Fruit fly (Drosophila melanogaster): ENCODE measurements around the gene CG4972.

The CG4972 gene

DNA sequence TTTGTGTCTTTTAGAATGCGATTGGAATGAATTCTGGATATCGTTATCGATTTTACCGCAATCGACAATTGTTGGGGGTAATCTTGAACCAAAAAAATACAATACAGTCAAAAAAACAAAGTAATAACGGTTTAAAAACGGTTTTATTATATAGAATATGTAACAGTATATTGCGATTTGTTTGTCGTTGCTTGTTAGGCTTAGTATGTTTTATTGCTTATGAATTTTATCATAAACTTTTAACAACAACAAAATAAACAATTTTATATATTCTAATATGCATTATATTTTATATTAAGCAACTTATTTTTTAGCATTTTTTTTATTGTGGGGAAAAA, 14.8 kb upstream of the CG4972 start, which contains the start of gene CYLD (continued):
- peak; percentile 62 for TF ChIP-seq CG8632 (GFP tag; optimal IDR thresholded peaks at IDR 0.05)
- TF ChIP-seq pdm3 (GFP tag; optimal IDR thresholded peaks at IDR 0.05), result no peak
- peak; percentile 86 for TF ChIP-seq Eip78C (GFP tag)
- TF ChIP-seq esn (GFP tag; optimal IDR thresholded peaks at IDR 0.05), result peak; percentile 75
- TF ChIP-seq achi (GFP tag; optimal IDR thresholded peaks at IDR 0.05), result peak; percentile 75
- TF ChIP-seq net (GFP tag; optimal IDR thresholded peaks at IDR 0.05), result no peak
- TF ChIP-seq Ets96B (tag; optimal IDR thresholded peaks at IDR 0.05), result peak; percentile 67
- peak; percentile 36 for TF ChIP-seq CG11762 (GFP tag; optimal IDR thresholded peaks at IDR 0.05; ENCODE audit: insufficient read depth)
- no peak for TF ChIP-seq fkh (GFP tag; optimal IDR thresholded peaks at IDR 0.05)
- no peak for TF ChIP-seq fd59A (GFP tag; optimal IDR thresholded peaks at IDR 0.05)
- peak; percentile 71; the same call in 2 of the 3 replicates for TF ChIP-seq CG8119 (GFP tag; IDR thresholded peaks at IDR 0.05)
- peak; percentile 74 for TF ChIP-seq OdsH (GFP tag; optimal IDR thresholded peaks at IDR 0.05)
- no peak for TF ChIP-seq Gug (GFP tag; IDR thresholded peaks at IDR 0.05)

DNA sequence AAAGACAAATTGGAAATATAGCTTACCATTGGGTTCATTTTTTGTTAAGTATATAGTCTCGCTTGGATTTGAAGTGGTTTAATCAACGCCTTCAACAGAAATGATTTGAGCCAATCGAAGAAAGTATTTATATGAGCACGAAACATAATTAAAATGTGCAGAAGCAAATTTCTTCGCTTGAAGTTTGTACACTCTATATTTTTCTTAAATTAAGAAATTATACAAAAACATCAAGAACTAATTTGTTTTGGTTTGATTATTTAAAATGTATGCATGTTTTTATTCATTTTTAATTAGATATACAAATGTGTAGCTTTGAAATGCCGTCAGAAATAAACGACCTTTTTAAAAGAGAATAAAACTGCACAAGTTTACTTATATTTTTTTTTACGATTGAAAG, 12.7 kb upstream of the CG4972 start, which contains the start of gene CG13138:
Gene CG13138 (minus strand): TSS at position 101 of the 400 bp plus-strand sequence.
- TF ChIP-seq CG4318 (GFP tag; optimal IDR thresholded peaks at IDR 0.05) (no peak), Eip78C (GFP tag) (peak; percentile 42)

DNA sequence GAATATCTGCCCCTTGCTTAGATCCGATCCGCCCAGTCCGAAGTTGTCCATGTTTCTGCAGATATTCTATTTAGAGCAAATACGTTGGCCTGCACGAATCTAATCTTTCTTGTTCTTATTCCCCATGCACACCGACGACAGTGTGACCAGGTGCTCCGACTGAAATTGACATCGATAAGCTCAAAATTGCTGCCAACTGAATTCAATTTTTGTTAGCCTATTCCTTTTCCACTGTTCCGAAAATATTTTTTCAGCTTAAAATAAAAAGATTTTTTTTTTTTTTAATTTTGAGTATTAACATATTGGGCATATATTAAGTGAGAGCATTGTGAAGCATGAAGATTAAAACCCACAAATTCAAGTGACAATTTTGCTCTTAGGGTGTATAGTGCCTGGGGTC, 10.8 kb upstream of the CG4972 start, which contains the start of gene nmd:
Gene nmd (minus strand): TSS at position 162 of the 400 bp plus-strand sequence.
- peak; percentile 2 for TF ChIP-seq CG31627 (GFP tag; optimal IDR thresholded peaks at IDR 0.05)
- TF ChIP-seq Sox14 (GFP tag; optimal IDR thresholded peaks at IDR 0.05), result peak; percentile 34
- TF ChIP-seq CG11902 (GFP tag; optimal IDR thresholded peaks at IDR 0.05), result no peak
- peak; percentile 45 for TF ChIP-seq Eip78C (GFP tag)
- TF ChIP-seq esn (GFP tag; optimal IDR thresholded peaks at IDR 0.05), result peak; percentile 30
- TF ChIP-seq vri (GFP tag; optimal IDR thresholded peaks at IDR 0.05), result no peak

DNA sequence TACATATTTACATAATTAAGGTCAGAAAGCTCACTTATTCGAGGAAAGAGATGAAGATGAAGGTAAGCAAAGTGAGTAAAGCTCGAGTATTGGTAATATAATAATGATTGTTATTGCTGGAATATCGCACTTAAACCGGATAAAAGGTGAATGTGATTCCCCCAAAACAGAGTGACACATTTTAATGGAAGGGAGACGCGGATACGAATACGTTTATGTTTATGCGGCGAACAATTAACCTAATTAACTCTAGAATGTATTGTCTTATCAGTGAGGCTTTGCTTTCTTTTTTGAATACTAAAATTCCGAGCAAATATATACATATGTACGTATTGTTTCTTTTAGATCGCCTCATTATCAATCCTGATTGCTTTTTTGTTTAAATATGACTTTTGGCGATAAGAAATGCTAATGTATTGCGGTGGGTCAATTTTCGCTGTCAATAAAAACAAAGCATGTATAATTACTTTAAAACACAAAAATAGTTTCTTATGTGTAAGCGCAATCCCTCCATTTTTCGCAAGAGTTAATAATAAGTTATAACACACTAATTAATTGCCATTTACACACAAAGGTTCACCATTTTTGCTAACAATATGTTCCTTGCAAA, 8.9 kb upstream of the CG4972 start:
- peak; percentile 39 for TF ChIP-seq Eip78C (GFP tag)
- no peak for TF ChIP-seq eg (GFP tag; IDR thresholded peaks at IDR 0.05)
- no peak for TF ChIP-seq CG10669 (GFP tag; optimal IDR thresholded peaks at IDR 0.05)
- TF ChIP-seq acj6 (GFP tag; optimal IDR thresholded peaks at IDR 0.05), result no peak

DNA sequence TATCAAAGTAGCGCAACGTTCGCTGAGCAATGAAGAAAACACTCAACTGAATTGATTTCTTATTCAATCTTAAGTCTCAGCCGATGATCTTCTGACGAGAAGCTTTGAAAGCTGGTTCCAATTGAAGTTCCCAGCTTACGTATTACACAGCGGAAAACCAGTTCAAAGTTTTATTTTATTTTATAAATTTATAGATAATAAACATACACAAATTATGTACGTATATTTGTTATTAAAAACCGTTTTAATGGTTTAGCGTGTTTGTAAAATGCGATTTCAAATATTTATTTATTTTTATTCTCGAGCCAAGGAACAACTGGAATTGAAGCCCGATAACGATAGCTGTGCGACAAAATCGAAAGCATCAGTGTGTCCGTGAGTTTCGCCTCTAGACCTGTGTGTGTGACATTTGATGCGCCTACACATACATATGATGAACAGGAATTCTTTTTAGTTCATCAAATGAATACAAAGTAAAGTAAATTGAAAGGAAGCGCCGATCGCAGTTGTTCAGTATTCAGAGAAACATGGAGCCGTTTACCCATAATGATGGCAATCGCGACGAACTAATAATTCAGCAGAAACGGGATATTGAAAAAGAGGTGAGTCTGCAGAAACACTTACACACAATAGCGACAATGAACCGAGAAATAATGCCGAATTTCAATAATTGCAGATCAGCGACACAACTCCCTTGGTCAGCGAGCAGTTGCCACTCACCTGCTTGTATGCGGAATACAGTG, 7.9 kb upstream of the CG4972 start, which contains the start of the genes CG5390 and CG4968:
Gene CG5390 (minus strand): TSS at position 77 of the 743 bp plus-strand sequence.
Gene CG4968 (plus strand): TSS at position 405 of the 743 bp plus-strand sequence.
- TF ChIP-seq CG16779 (tag; optimal IDR thresholded peaks at IDR 0.05) (no peak), CG4318 (GFP tag; optimal IDR thresholded peaks at IDR 0.05) (no peak), Gug (GFP tag; IDR thresholded peaks at IDR 0.05) (peak; percentile 63), CG6276 (GFP tag; optimal IDR thresholded peaks at IDR 0.05) (no peak), svp (GFP tag) (no peak), Eip78C (GFP tag) (peak; percentile 90), CG8119 (GFP tag; IDR thresholded peaks at IDR 0.05) (peak; percentile 74; the same call in 2 of the 3 replicates), CG3032 (tag; optimal IDR thresholded peaks at IDR 0.05) (peak; percentile 74), fkh (GFP tag; optimal IDR thresholded peaks at IDR 0.05) (no peak), CG8632 (GFP tag; optimal IDR thresholded peaks at IDR 0.05) (no peak), CG7368 (GFP tag; optimal IDR thresholded peaks at IDR 0.05) (no peak), esn (GFP tag; optimal IDR thresholded peaks at IDR 0.05) (peak; percentile 77), net (GFP tag; optimal IDR thresholded peaks at IDR 0.05) (no peak), Sox102F (GFP tag; optimal IDR thresholded peaks at IDR 0.05) (peak; percentile 75), acj6 (GFP tag; optimal IDR thresholded peaks at IDR 0.05) (peak; percentile 74), Met (GFP tag; optimal IDR thresholded peaks at IDR 0.05) (peak; percentile 76), spab (GFP tag; optimal IDR thresholded peaks at IDR 0.05) (no peak), Hr4 (GFP tag; optimal IDR thresholded peaks at IDR 0.05) (peak; percentile 74), lz (GFP tag; optimal IDR thresholded peaks at IDR 0.05) (peak; percentile 61), Lpt (GFP tag; optimal IDR thresholded peaks at IDR 0.05) (peak; percentile 59), CG6792 (GFP tag; optimal IDR thresholded peaks at IDR 0.05) (peak; percentile 74), Smox (GFP tag; optimal IDR thresholded peaks at IDR 0.05) (no peak), CG10631 (GFP tag; optimal IDR thresholded peaks at IDR 0.05) (peak; percentile 80), CG1621 (tag; optimal IDR thresholded peaks at IDR 0.05) (no peak), Blimp-1 (GFP tag; optimal IDR thresholded peaks at IDR 0.05) (peak; percentile 56), CG34406 (GFP tag; optimal IDR thresholded peaks at IDR 0.05) (peak; percentile 70), Hr38 (GFP tag; optimal IDR thresholded peaks at IDR 0.05) (no peak), eg (GFP tag; IDR thresholded peaks at IDR 0.05) (no peak; the same call in 2 of the 3 replicates), Hr39 (GFP tag; optimal IDR thresholded peaks at IDR 0.05) (no peak), CG6808 (GFP tag; optimal IDR thresholded peaks at IDR 0.05) (peak; percentile 65)
